Worm (Caenorhabditis elegans): ENCODE measurements around the gene rgs-1.

- no peak for TF ChIP-seq elt-1 (tag; optimal IDR thresholded peaks at IDR 0.05)
- TF ChIP-seq lin-13 (GFP tag; optimal IDR thresholded peaks at IDR 0.05), result no peak
- TF ChIP-seq ama-1 (optimal IDR thresholded peaks at IDR 0.05), result no peak
- TF ChIP-seq nhr-11 (tag; optimal IDR thresholded peaks at IDR 0.05), result no peak
- no peak for TF ChIP-seq nhr-25 (tag; optimal IDR thresholded peaks at IDR 0.05)
- no peak for TF ChIP-seq unc-39 (tag; optimal IDR thresholded peaks at IDR 0.05)
- no peak for TF ChIP-seq nhr-77 (tag; optimal IDR thresholded peaks at IDR 0.05)
- no peak for TF ChIP-seq mdl-1 (tag; optimal IDR thresholded peaks at IDR 0.05)
- no peak for TF ChIP-seq zag-1 (tag; optimal IDR thresholded peaks at IDR 0.05)
- no peak for TF ChIP-seq snpc-4 (tag; optimal IDR thresholded peaks at IDR 0.05)
- TF ChIP-seq unc-62 (GFP tag; optimal IDR thresholded peaks at IDR 0.05), result no peak
- no peak for TF ChIP-seq R02D3.7 (tag; optimal IDR thresholded peaks at IDR 0.05)
- no peak for TF ChIP-seq lin-39 (tag; optimal IDR thresholded peaks at IDR 0.05)
These were observed 11.6 kb upstream of the rgs-1 start, which contains the start of gene ins-23 for ce11 chrIII:10027947-10028346.

Data from whole organism, L2 larva.